Fruit fly (Drosophila melanogaster) whole organism, prepupa: ENCODE data around the gene CG2260.

ENCODE experiments used
- Blimp-1 ChIP-seq: fragments of 200-800 bp; sonication (Bioruptor generic); optimal IDR thresholded peaks from 3 replicates; lab custom pipeline; 2017; ENCODE audit warnings: missing biosample characterization, missing genetic modification characterization, mild to moderate bottlenecking, moderate library complexity, missing genetic modification reagents
- CG10631 ChIP-seq: fragments of 200-800 bp; sonication (Bioruptor generic); optimal IDR thresholded peaks from 2 replicates; lab custom pipeline; 2016; ENCODE audit warnings: missing biosample characterization, missing genetic modification characterization
- CG10669 ChIP-seq: fragments of 200-800 bp; sonication (Bioruptor generic); optimal IDR thresholded peaks from 3 replicates; lab custom pipeline; 2018; ENCODE audit warnings: missing biosample characterization, mild to moderate bottlenecking, missing genetic modification characterization, moderate library complexity
- CG11762 ChIP-seq: fragments of 200-800 bp; sonication (Bioruptor generic); optimal IDR thresholded peaks from 3 replicates; lab custom pipeline; 2016; ENCODE audit warnings: missing biosample characterization, missing genetic modification characterization; ENCODE audit not compliant: insufficient read depth
- CG11902 ChIP-seq: fragments of 200-800 bp; sonication (Bioruptor generic); optimal IDR thresholded peaks from 3 replicates; lab custom pipeline; 2016; ENCODE audit warnings: missing biosample characterization, missing genetic modification characterization
- CG16779 ChIP-seq: fragments of 200-800 bp; sonication (Bioruptor generic); optimal IDR thresholded peaks from 3 replicates; lab custom pipeline; 2017; ENCODE audit warnings: missing biosample characterization, mild to moderate bottlenecking, missing genetic modification characterization
- CG3032 ChIP-seq: fragments of 200-800 bp; optimal IDR thresholded peaks from 2 replicates; lab custom pipeline; 2019; ENCODE audit warnings: missing biosample characterization, mild to moderate bottlenecking, missing genetic modification characterization, moderate library complexity
- CG31627 ChIP-seq: fragments of 200-800 bp; sonication (Bioruptor generic); optimal IDR thresholded peaks from 3 replicates; lab custom pipeline; 2016; ENCODE audit warnings: missing biosample characterization, missing genetic modification characterization
- CG32006 ChIP-seq: fragments of 200-800 bp; sonication (Bioruptor generic); optimal IDR thresholded peaks from 3 replicates; lab custom pipeline; 2017; ENCODE audit warnings: missing biosample characterization, mild to moderate bottlenecking, missing genetic modification characterization
- CG34406 ChIP-seq: fragments of 200-800 bp; sonication (Bioruptor generic); optimal IDR thresholded peaks from 3 replicates; lab custom pipeline; 2016; ENCODE audit warnings: missing biosample characterization, missing genetic modification characterization
- CG3919 ChIP-seq: fragments of 200-800 bp; sonication (Bioruptor generic); optimal IDR thresholded peaks from 3 replicates; lab custom pipeline; 2016; ENCODE audit warnings: missing biosample characterization, missing genetic modification characterization
- CG4318 ChIP-seq: fragments of 200-800 bp; sonication (Bioruptor generic); optimal IDR thresholded peaks from 3 replicates; lab custom pipeline; 2017; ENCODE audit warnings: missing biosample characterization, mild to moderate bottlenecking, missing genetic modification characterization
- CG6276 ChIP-seq: fragments of 200-800 bp; sonication (Bioruptor generic); optimal IDR thresholded peaks from 2 replicates; lab custom pipeline; 2017; ENCODE audit warnings: missing biosample characterization, mild to moderate bottlenecking, missing genetic modification characterization
- CG6792 ChIP-seq: fragments of 200-800 bp; sonication (Bioruptor generic); optimal IDR thresholded peaks from 3 replicates; lab custom pipeline; 2016; ENCODE audit warnings: missing biosample characterization, missing genetic modification characterization
- CG6808 ChIP-seq: fragments of 200-800 bp; sonication (Bioruptor generic); optimal IDR thresholded peaks from 3 replicates; lab custom pipeline; 2017; ENCODE audit warnings: missing biosample characterization, missing genetic modification characterization, mild to moderate bottlenecking, moderate library complexity, missing genetic modification reagents
- CG6854 ChIP-seq: fragments of 200-800 bp; sonication (Bioruptor generic); optimal IDR thresholded peaks from 2 replicates; lab custom pipeline; 2017; ENCODE audit warnings: missing biosample characterization, mild to moderate bottlenecking, missing genetic modification characterization
- CG8119 ChIP-seq: fragments of 200-800 bp; sonication (Bioruptor generic); IDR thresholded peaks from 3 replicates; pipeline ENCODE4 v1.3.6; 2022; ENCODE audit warnings: missing biosample characterization, missing genetic modification characterization
- CG8319 ChIP-seq: fragments of 200-800 bp; sonication (Bioruptor generic); optimal IDR thresholded peaks from 3 replicates; lab custom pipeline; 2016; ENCODE audit warnings: missing biosample characterization, missing genetic modification characterization
- CG8632 ChIP-seq: fragments of 200-800 bp; sonication (Bioruptor generic); optimal IDR thresholded peaks from 3 replicates; lab custom pipeline; 2016; ENCODE audit warnings: missing biosample characterization, missing genetic modification characterization
- CG9139 ChIP-seq: fragments of 200-800 bp; sonication (Bioruptor generic); optimal IDR thresholded peaks from 3 replicates; lab custom pipeline; 2017; ENCODE audit warnings: missing biosample characterization, mild to moderate bottlenecking, missing genetic modification characterization
- Eip75B ChIP-seq: fragments of 200-800 bp; sonication (Bioruptor generic); optimal IDR thresholded peaks from 3 replicates; lab custom pipeline; 2016; ENCODE audit warnings: missing biosample characterization, missing genetic modification characterization
- Eip78C ChIP-seq: fragments of 200-800 bp; sonication (Bioruptor generic); peaks from one replicate; lab custom pipeline; 2016; ENCODE audit warnings: missing biosample characterization, missing genetic modification characterization
- Eip93F ChIP-seq: fragments of 200-800 bp; sonication (Bioruptor generic); optimal IDR thresholded peaks from 2 replicates; lab custom pipeline; 2016; ENCODE audit warnings: missing biosample characterization, mild to moderate bottlenecking, missing genetic modification characterization
- Ets21C ChIP-seq: fragments of 200-800 bp; sonication (Bioruptor generic); optimal IDR thresholded peaks from 3 replicates; lab custom pipeline; 2016; ENCODE audit warnings: missing biosample characterization, missing genetic modification characterization
- Gug ChIP-seq: fragments of 200-800 bp; sonication (Bioruptor generic); IDR thresholded peaks from 2 replicates; pipeline ENCODE4 v1.3.6; 2022; ENCODE audit warnings: missing biosample characterization, missing genetic modification characterization
- Hr39 ChIP-seq: fragments of 200-800 bp; sonication (Bioruptor generic); optimal IDR thresholded peaks from 2 replicates; lab custom pipeline; 2016; ENCODE audit warnings: missing biosample characterization, missing genetic modification characterization
- Lpt ChIP-seq: fragments of 200-800 bp; sonication (Bioruptor generic); optimal IDR thresholded peaks from 3 replicates; lab custom pipeline; 2016; ENCODE audit warnings: missing biosample characterization, missing genetic modification characterization
- Met ChIP-seq: fragments of 200-800 bp; sonication (Bioruptor generic); optimal IDR thresholded peaks from 3 replicates; lab custom pipeline; 2016; ENCODE audit warnings: missing biosample characterization, missing genetic modification characterization
- OdsH ChIP-seq: fragments of 200-800 bp; sonication (Bioruptor generic); optimal IDR thresholded peaks from 3 replicates; lab custom pipeline; 2016; ENCODE audit warnings: missing biosample characterization, missing genetic modification characterization
- Smox ChIP-seq: fragments of 200-800 bp; sonication (Bioruptor generic); optimal IDR thresholded peaks from 3 replicates; lab custom pipeline; 2016; ENCODE audit warnings: missing biosample characterization, missing genetic modification characterization
- Sox102F ChIP-seq: fragments of 200-800 bp; sonication (Bioruptor generic); optimal IDR thresholded peaks from 2 replicates; lab custom pipeline; 2016; ENCODE audit warnings: missing biosample characterization, mild to moderate bottlenecking, missing genetic modification characterization
- Sox14 ChIP-seq: fragments of 200-800 bp; sonication (Bioruptor generic); optimal IDR thresholded peaks from 3 replicates; lab custom pipeline; 2016; ENCODE audit warnings: missing biosample characterization, missing genetic modification characterization
- Sox15 ChIP-seq: fragments of 200-800 bp; sonication (Bioruptor generic); optimal IDR thresholded peaks from 3 replicates; lab custom pipeline; 2016; ENCODE audit warnings: missing biosample characterization, missing genetic modification characterization
- achi ChIP-seq: fragments of 200-800 bp; sonication (Bioruptor generic); optimal IDR thresholded peaks from 3 replicates; lab custom pipeline; 2016; ENCODE audit warnings: missing biosample characterization, missing genetic modification characterization
- acj6 ChIP-seq: fragments of 200-800 bp; sonication (Bioruptor generic); optimal IDR thresholded peaks from 3 replicates; lab custom pipeline; 2016; ENCODE audit warnings: missing biosample characterization, missing genetic modification characterization
- dac ChIP-seq: fragments of 200-800 bp; sonication (Bioruptor generic); optimal IDR thresholded peaks from 2 replicates; lab custom pipeline; 2017; ENCODE audit warnings: missing biosample characterization, mild to moderate bottlenecking, missing genetic modification characterization
- dsx ChIP-seq: fragments of 200-800 bp; optimal IDR thresholded peaks from 3 replicates; lab custom pipeline; 2019; ENCODE audit warnings: missing biosample characterization, mild to moderate bottlenecking, missing genetic modification characterization, moderate library complexity; ENCODE audit not compliant: poor library complexity, severe bottlenecking
- eg ChIP-seq: fragments of 200-800 bp; sonication (Bioruptor generic); IDR thresholded peaks from 3 replicates; pipeline ENCODE4 v1.3.6; 2022; ENCODE audit warnings: missing biosample characterization, missing genetic modification characterization
- esn ChIP-seq: fragments of 200-800 bp; sonication (Bioruptor generic); optimal IDR thresholded peaks from 2 replicates; lab custom pipeline; 2016; ENCODE audit warnings: missing biosample characterization, mild to moderate bottlenecking, missing genetic modification characterization, moderate library complexity
- fd59A ChIP-seq: fragments of 200-800 bp; sonication (Bioruptor generic); optimal IDR thresholded peaks from 2 replicates; lab custom pipeline; 2017; ENCODE audit warnings: missing biosample characterization, mild to moderate bottlenecking, missing genetic modification characterization, missing genetic modification reagents
- fd85E ChIP-seq: fragments of 200-800 bp; sonication (Bioruptor generic); optimal IDR thresholded peaks from 3 replicates; lab custom pipeline; 2016; ENCODE audit warnings: missing biosample characterization, missing genetic modification characterization
- fkh ChIP-seq: fragments of 200-800 bp; sonication (Bioruptor generic); optimal IDR thresholded peaks from 3 replicates; lab custom pipeline; 2017; ENCODE audit warnings: missing biosample characterization, mild to moderate bottlenecking, missing genetic modification characterization, moderate library complexity
- lz ChIP-seq: fragments of 200-800 bp; sonication (Bioruptor generic); optimal IDR thresholded peaks from 3 replicates; lab custom pipeline; 2016; ENCODE audit warnings: missing biosample characterization, missing genetic modification characterization
- net ChIP-seq: fragments of 200-800 bp; sonication (Bioruptor generic); optimal IDR thresholded peaks from 3 replicates; lab custom pipeline; 2016; ENCODE audit warnings: missing biosample characterization, missing genetic modification characterization
- pdm3 ChIP-seq: fragments of 200-800 bp; sonication (Bioruptor generic); optimal IDR thresholded peaks from 3 replicates; lab custom pipeline; 2016; ENCODE audit warnings: missing biosample characterization, missing genetic modification characterization
- salr ChIP-seq, 2 experiments: fragments of 200-800 bp; sonication (Bioruptor generic); optimal IDR thresholded peaks; 3 replicates each; lab custom pipeline; 2016 to 2018; ENCODE audit warnings: missing biosample characterization in 2 of 2, missing genetic modification characterization in 2 of 2, mild to moderate bottlenecking in 1 of 2
- spab ChIP-seq: fragments of 200-800 bp; sonication (Bioruptor generic); optimal IDR thresholded peaks from 2 replicates; lab custom pipeline; 2017; ENCODE audit warnings: missing biosample characterization, mild to moderate bottlenecking, missing genetic modification characterization, missing genetic modification reagents
- ss ChIP-seq, 2 experiments: fragments of 200-800 bp; sonication (Bioruptor generic); optimal IDR thresholded peaks; 2 replicates in 1 of 2; 3 replicates in 1 of 2; lab custom pipeline; 2017 to 2018; ENCODE audit warnings: mild to moderate bottlenecking in 2 of 2, missing biosample characterization in 2 of 2, missing genetic modification characterization in 2 of 2, moderate library complexity in 1 of 2
- svp ChIP-seq: fragments of 200-800 bp; sonication (Bioruptor generic); peaks from one replicate; lab custom pipeline; 2016; ENCODE audit warnings: missing biosample characterization, missing genetic modification characterization
- topi ChIP-seq: fragments of 200-800 bp; sonication (Bioruptor generic); optimal IDR thresholded peaks from 3 replicates; lab custom pipeline; 2016; ENCODE audit warnings: missing biosample characterization, missing genetic modification characterization
- vri ChIP-seq: fragments of 200-800 bp; sonication (Bioruptor generic); optimal IDR thresholded peaks from 3 replicates; lab custom pipeline; 2016; ENCODE audit warnings: missing biosample characterization, mild to moderate bottlenecking, missing genetic modification characterization

Gene CG2260

dm6 chrX:8091017-8091620, 29.8 kb downstream of the CG2260 start:
- peak; percentile 97 for TF ChIP-seq CG6276 (GFP tag; lab: Kevin White, UChicago)
- TF ChIP-seq Hr39 (GFP tag; lab: Kevin White, UChicago): peak; percentile 91
- TF ChIP-seq CG16779: peak; percentile 94
- TF ChIP-seq CG31627: peak; percentile 92
- peak; percentile 96 for TF ChIP-seq lz (GFP tag; lab: Kevin White, UChicago)
- TF ChIP-seq Ets21C (GFP tag; lab: Kevin White, UChicago): peak; percentile 88
- peak; percentile 96 for TF ChIP-seq CG8632 (GFP tag; lab: Kevin White, UChicago)
- peak; percentile 96 for TF ChIP-seq CG34406 (GFP tag; lab: Kevin White, UChicago)
- TF ChIP-seq fkh (GFP tag; lab: Kevin White, UChicago): peak; percentile 80
- TF ChIP-seq Gug: peak; percentile 98
- peak; percentile 96 for TF ChIP-seq esn (GFP tag; lab: Kevin White, UChicago)
- TF ChIP-seq CG10631 (GFP tag; lab: Kevin White, UChicago): peak; percentile 98
- TF ChIP-seq CG8119: peak; percentile 98
- TF ChIP-seq salr (GFP tag; optimal IDR thresholded peaks at IDR 0.05; lab: Kevin White, UChicago): peak; percentile 92 to 93
- TF ChIP-seq Eip78C (GFP tag; lab: Kevin White, UChicago): peak; percentile 99
- TF ChIP-seq acj6 (GFP tag; lab: Kevin White, UChicago): peak; percentile 97
- peak; percentile 95 for TF ChIP-seq Eip93F (GFP tag; lab: Kevin White, UChicago)
- peak; percentile 91 for TF ChIP-seq Sox15 (GFP tag; lab: Kevin White, UChicago)
- TF ChIP-seq Lpt (GFP tag; lab: Kevin White, UChicago): peak; percentile 97
- peak; percentile 93 for TF ChIP-seq dac (GFP tag; lab: Kevin White, UChicago)
- TF ChIP-seq CG4318 (GFP tag; lab: Kevin White, UChicago): peak; percentile 94
- peak; percentile 97 for TF ChIP-seq CG3919 (GFP tag; lab: Kevin White, UChicago)
- peak; percentile 76 for TF ChIP-seq Blimp-1 (GFP tag; lab: Kevin White, UChicago)
- TF ChIP-seq achi (GFP tag; lab: Kevin White, UChicago): peak; percentile 97
- peak; percentile 95 for TF ChIP-seq Sox14 (GFP tag; lab: Kevin White, UChicago)
- TF ChIP-seq CG11902 (GFP tag; lab: Kevin White, UChicago): peak; percentile 88
- peak; percentile 93 for TF ChIP-seq CG10669 (GFP tag; lab: Kevin White, UChicago)
- peak; percentile 92 for TF ChIP-seq CG6854 (GFP tag; lab: Kevin White, UChicago)
- peak; percentile 93 for TF ChIP-seq dsx (GFP tag; lab: Kevin White, UChicago)
- TF ChIP-seq topi (GFP tag; lab: Kevin White, UChicago): peak; percentile 96
- peak; percentile 93 to 94 for TF ChIP-seq ss (GFP tag; optimal IDR thresholded peaks at IDR 0.05; lab: Kevin White, UChicago)
- peak; percentile 91 for TF ChIP-seq fd59A
- TF ChIP-seq Sox102F: peak; percentile 95
- TF ChIP-seq CG32006 (GFP tag; lab: Kevin White, UChicago): peak; percentile 97
- TF ChIP-seq CG9139 (GFP tag; lab: Kevin White, UChicago): peak; percentile 91
- peak; percentile 95 for TF ChIP-seq CG6792 (GFP tag; lab: Kevin White, UChicago)
- peak; percentile 96 for TF ChIP-seq CG8319 (GFP tag; lab: Kevin White, UChicago)
- TF ChIP-seq CG6808: peak; percentile 90
- TF ChIP-seq fd85E (GFP tag; lab: Kevin White, UChicago): peak; percentile 84
- peak; percentile 94 for TF ChIP-seq vri (GFP tag; lab: Kevin White, UChicago)
- TF ChIP-seq Eip75B (GFP tag; lab: Kevin White, UChicago): peak; percentile 96
- peak; percentile 93 for TF ChIP-seq spab (GFP tag; lab: Kevin White, UChicago)
- TF ChIP-seq net (GFP tag; lab: Kevin White, UChicago): peak; percentile 97
- peak; percentile 97 for TF ChIP-seq pdm3 (GFP tag; lab: Kevin White, UChicago)
- TF ChIP-seq Met (GFP tag; lab: Kevin White, UChicago): peak; percentile 97
- peak; percentile 100 for TF ChIP-seq Smox
- TF ChIP-seq OdsH (GFP tag; lab: Kevin White, UChicago): peak; percentile 98
- peak; percentile 99 for TF ChIP-seq eg (GFP tag; lab: Robert Waterston, UW)
- peak; percentile 96 for TF ChIP-seq svp (GFP tag; lab: Kevin White, UChicago)
- peak; percentile 91 for TF ChIP-seq CG3032 (tag; lab: Kevin White, UChicago)
- peak; percentile 96 for TF ChIP-seq CG11762 (GFP tag; lab: Kevin White, UChicago)
